Worm (Caenorhabditis elegans) whole organism, L2 larva: ENCODE measurements around the gene Y68A4A.10.

Experiments used
- C34F6.9 ChIP-seq: fragments of 150-350 bp; optimal IDR thresholded peaks from 2 replicates; lab custom pipeline; 2014; ENCODE audit warnings: missing biosample characterization, missing genetic modification characterization
- ceh-82 ChIP-seq: fragments of 150-350 bp; optimal IDR thresholded peaks from 2 replicates; lab custom pipeline; 2014; ENCODE audit warnings: missing biosample characterization, missing genetic modification characterization
- elt-3 ChIP-seq: sonication (generic microtip); optimal IDR thresholded peaks from 2 replicates; lab custom pipeline; 2017; ENCODE audit warnings: missing biosample characterization, missing genetic modification characterization
- mab-5 ChIP-seq: fragments of 150-350 bp; optimal IDR thresholded peaks from 2 replicates; lab custom pipeline; 2014; ENCODE audit warnings: missing biosample characterization, missing genetic modification characterization
- mdl-1 ChIP-seq, 2 experiments: fragments of 150-350 bp in 1 of 2; sonication (generic microtip) in 1 of 2; optimal IDR thresholded peaks; 2 replicates each; lab custom pipeline; 2017; ENCODE audit warnings: missing biosample characterization in 2 of 2, missing genetic modification characterization in 2 of 2
- nhr-11 ChIP-seq: fragments of 150-350 bp; optimal IDR thresholded peaks from 2 replicates; lab custom pipeline; 2014; ENCODE audit warnings: missing biosample characterization, missing genetic modification characterization
- nhr-237 ChIP-seq: fragments of 150-350 bp; optimal IDR thresholded peaks from 2 replicates; lab custom pipeline; 2014; ENCODE audit warnings: missing biosample characterization, missing genetic modification characterization
- nhr-77 ChIP-seq: fragments of 150-350 bp; optimal IDR thresholded peaks from 2 replicates; lab custom pipeline; 2014; ENCODE audit warnings: missing biosample characterization, missing genetic modification characterization
- snpc-4 ChIP-seq: fragments of 150-350 bp; optimal IDR thresholded peaks from 2 replicates; lab custom pipeline; 2014; ENCODE audit warnings: missing biosample characterization, missing genetic modification characterization
- unc-39 ChIP-seq: fragments of 150-350 bp; optimal IDR thresholded peaks from 2 replicates; lab custom pipeline; 2014; ENCODE audit warnings: missing biosample characterization, missing genetic modification characterization
- ztf-4 ChIP-seq: fragments of 150-350 bp; optimal IDR thresholded peaks from 2 replicates; lab custom pipeline; 2014; ENCODE audit warnings: missing biosample characterization, missing genetic modification characterization

DNA sequence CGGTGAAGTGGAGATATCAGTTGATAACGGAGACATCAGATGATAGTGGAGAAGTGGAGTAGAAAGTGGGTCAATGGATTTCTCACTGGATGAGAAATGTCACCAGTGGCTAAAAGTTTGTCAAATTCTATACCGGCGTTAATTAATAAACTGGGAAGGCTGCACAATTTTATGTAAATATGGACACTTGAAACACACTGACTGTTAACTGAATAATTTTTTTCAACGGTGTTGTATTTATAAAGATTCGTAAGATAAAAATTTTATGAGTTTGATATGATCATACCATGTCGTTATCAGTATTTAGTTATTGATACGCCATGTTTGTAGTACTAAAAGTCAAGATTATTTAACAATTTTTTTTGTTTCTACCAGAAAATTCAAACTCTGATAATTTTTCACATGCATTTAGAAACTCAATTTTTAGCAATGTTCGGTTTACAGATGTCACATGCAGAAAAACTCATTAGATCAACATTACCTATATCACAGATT is 42.5 kb upstream of the Y68A4A.10 start, which contains the start of gene F40D4.12:
- no peak for TF ChIP-seq snpc-4 (tag; lab: Kevin White, UChicago)
- TF ChIP-seq elt-3 (tag; lab: Kevin White, UChicago): no peak
- no peak for TF ChIP-seq nhr-11 (tag; lab: Kevin White, UChicago)
- no peak for TF ChIP-seq nhr-77
- no peak for TF ChIP-seq unc-39
- TF ChIP-seq ztf-4: no peak
- no peak for TF ChIP-seq nhr-237 (tag; lab: Kevin White, UChicago)
- no peak for TF ChIP-seq ceh-82 (tag; lab: Kevin White, UChicago)
- no peak for TF ChIP-seq mdl-1 (tag; optimal IDR thresholded peaks at IDR 0.05; lab: Kevin White, UChicago)
- TF ChIP-seq mab-5 (tag; lab: Kevin White, UChicago): no peak
- no peak for TF ChIP-seq C34F6.9 (tag; lab: Kevin White, UChicago)
